Worm (Caenorhabditis elegans): ENCODE results near the gene C26F1.1.

DNA sequence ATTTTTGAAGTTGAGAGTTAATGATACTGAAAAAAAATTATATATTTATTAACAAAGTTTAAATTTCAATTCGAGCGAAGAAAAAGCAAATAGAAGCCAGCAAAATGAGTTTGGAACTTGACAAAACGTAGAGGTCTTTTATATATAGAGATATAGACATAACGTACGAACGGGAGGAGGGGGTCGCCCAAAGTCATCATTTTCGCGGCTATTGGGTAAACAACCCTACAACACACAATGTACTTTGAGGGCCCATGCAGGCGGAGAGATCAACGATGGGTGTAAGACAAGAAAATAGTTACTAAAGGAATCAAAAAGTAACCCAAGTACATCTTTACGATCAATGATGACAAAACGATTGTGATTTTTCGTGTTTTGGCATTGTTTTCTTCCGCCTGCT is 26.5 kb downstream of the C26F1.1 start, which contains the start of gene ZK742.4:
- TF ChIP-seq nhr-12 (tag; optimal IDR thresholded peaks at IDR 0.05) = no peak
- TF ChIP-seq ztf-11 (tag; optimal IDR thresholded peaks at IDR 0.05) = no peak
- TF ChIP-seq blmp-1 (tag; optimal IDR thresholded peaks at IDR 0.05) = no peak
- TF ChIP-seq snpc-4 (tag; optimal IDR thresholded peaks at IDR 0.05) = no peak
- no peak for TF ChIP-seq sptf-1 (tag; optimal IDR thresholded peaks at IDR 0.05)
- no peak for TF ChIP-seq lsy-2 (tag; optimal IDR thresholded peaks at IDR 0.05)
- no peak for TF ChIP-seq nhr-28 (tag; optimal IDR thresholded peaks at IDR 0.05)
- TF ChIP-seq unc-62 (GFP tag; optimal IDR thresholded peaks at IDR 0.05) = no peak
- TF ChIP-seq pha-4 (tag; optimal IDR thresholded peaks at IDR 0.05) = peak; percentile 31
